Fruit fly (Drosophila melanogaster): Measurements from ENCODE around the gene CG10469.

DNA sequence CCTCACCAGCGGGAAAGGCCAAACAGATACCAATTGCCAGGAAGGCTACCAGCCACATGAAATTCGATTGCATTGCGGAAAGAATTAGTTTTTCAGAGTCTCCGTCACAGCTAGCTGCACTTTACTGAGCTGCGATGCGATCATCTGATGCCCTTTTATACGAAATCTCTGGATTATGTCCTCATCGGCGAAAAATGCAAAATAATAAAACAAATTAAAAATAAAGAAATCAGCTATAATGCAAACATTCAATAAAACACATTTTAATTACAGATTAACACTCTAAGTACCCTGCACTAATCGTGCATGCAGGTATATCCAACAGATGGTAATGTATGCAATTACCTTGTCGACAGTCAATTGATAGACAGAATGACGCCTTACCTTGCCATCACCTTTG is 38.9 kb upstream of the CG10469 start, which contains the start of gene Cpr65Au:
- no peak for TF ChIP-seq CG10431 (GFP tag; optimal IDR thresholded peaks at IDR 0.05)
- TF ChIP-seq Camta (GFP tag; optimal IDR thresholded peaks at IDR 0.05): no peak
- TF ChIP-seq dysf (GFP tag; IDR thresholded peaks at IDR 0.05): no peak
- no peak for TF ChIP-seq bbx (GFP tag; IDR thresholded peaks at IDR 0.05; ENCODE audit: partially characterized antibody)
- TF ChIP-seq CG9727 (GFP tag; optimal IDR thresholded peaks at IDR 0.05): no peak
